Fruit fly (Drosophila melanogaster) whole organism, embryonic: ENCODE data around the gene ddbt.

Source experiments
- Antp ChIP-seq: fragments of 200-800 bp; sonication (Bioruptor generic); optimal IDR thresholded peaks from 3 replicates; lab custom pipeline; 2016; ENCODE audit warnings: missing biosample characterization, missing genetic modification characterization
- Atf3 ChIP-seq: fragments of 200-800 bp; sonication (Bioruptor generic); optimal IDR thresholded peaks from 3 replicates; lab custom pipeline; 2016; ENCODE audit warnings: missing biosample characterization, missing genetic modification characterization
- C15 ChIP-seq: fragments of 200-800 bp; sonication (Bioruptor generic); IDR thresholded peaks from 3 replicates; pipeline ENCODE4 v1.3.6; 2022; ENCODE audit warnings: missing biosample characterization, missing genetic modification characterization
- CG10267 ChIP-seq: fragments of 200-800 bp; sonication (Bioruptor generic); optimal IDR thresholded peaks from 2 replicates; lab custom pipeline; 2018; ENCODE audit warnings: missing biosample characterization, mild to moderate bottlenecking, missing genetic modification characterization, moderate library complexity
- CG10543 ChIP-seq: fragments of 200-800 bp; sonication (Bioruptor generic); optimal IDR thresholded peaks from 3 replicates; lab custom pipeline; 2017; ENCODE audit warnings: missing biosample characterization, mild to moderate bottlenecking, missing genetic modification characterization, moderate library complexity
- CG10654 ChIP-seq: fragments of 200-800 bp; sonication (Bioruptor generic); optimal IDR thresholded peaks from 2 replicates; lab custom pipeline; 2016; ENCODE audit warnings: missing biosample characterization, missing genetic modification characterization
- CG11696 ChIP-seq: fragments of 200-800 bp; sonication (Bioruptor generic); IDR thresholded peaks from 2 replicates; pipeline ENCODE4 v1.3.6; 2022; ENCODE audit warnings: missing biosample characterization, missing genetic modification characterization
- CG12104 ChIP-seq: fragments of 200-800 bp; sonication (Bioruptor generic); optimal IDR thresholded peaks from 3 replicates; lab custom pipeline; 2016; ENCODE audit warnings: missing biosample characterization, missing genetic modification characterization
- CG12236 ChIP-seq: fragments of 200-800 bp; sonication (Bioruptor generic); optimal IDR thresholded peaks from 2 replicates; lab custom pipeline; 2016; ENCODE audit warnings: missing biosample characterization, missing genetic modification characterization
- CG13424 ChIP-seq: fragments of 200-800 bp; sonication (Bioruptor generic); optimal IDR thresholded peaks from 2 replicates; lab custom pipeline; 2019; ENCODE audit warnings: missing biosample characterization, mild to moderate bottlenecking, missing genetic modification characterization, moderate library complexity
- CG13775 ChIP-seq: fragments of 200-800 bp; sonication (Bioruptor generic); optimal IDR thresholded peaks from 3 replicates; lab custom pipeline; 2017; ENCODE audit warnings: missing biosample characterization, mild to moderate bottlenecking, missing genetic modification characterization
- CG14441 ChIP-seq: fragments of 200-800 bp; sonication (Bioruptor generic); IDR thresholded peaks from 2 replicates; pipeline ENCODE4 v1.3.6; 2022; ENCODE audit warnings: missing biosample characterization, missing genetic modification characterization
- CG18476 ChIP-seq: fragments of 200-800 bp; sonication (Bioruptor generic); optimal IDR thresholded peaks from 2 replicates; lab custom pipeline; 2016; ENCODE audit warnings: missing biosample characterization, mild to moderate bottlenecking, missing genetic modification characterization
- CG2875 ChIP-seq: fragments of 200-800 bp; sonication (Bioruptor generic); optimal IDR thresholded peaks from 2 replicates; lab custom pipeline; 2017; ENCODE audit warnings: missing biosample characterization, mild to moderate bottlenecking, missing genetic modification characterization, missing genetic modification reagents
- CG2889 ChIP-seq: fragments of 200-800 bp; sonication (Bioruptor generic); IDR thresholded peaks from 3 replicates; pipeline ENCODE4 v1.3.6; 2022; ENCODE audit warnings: missing biosample characterization, missing genetic modification characterization
- CG31224 ChIP-seq: fragments of 200-800 bp; sonication (Bioruptor generic); IDR thresholded peaks from 2 replicates; pipeline ENCODE4 v1.3.6; 2022; ENCODE audit warnings: missing biosample characterization, missing genetic modification characterization
- CG3281 ChIP-seq: fragments of 200-800 bp; sonication (Bioruptor generic); optimal IDR thresholded peaks from 3 replicates; lab custom pipeline; 2017; ENCODE audit warnings: missing biosample characterization, mild to moderate bottlenecking, missing genetic modification characterization
- CG4617 ChIP-seq: fragments of 200-800 bp; sonication (Bioruptor generic); optimal IDR thresholded peaks from 3 replicates; lab custom pipeline; 2016; ENCODE audit warnings: missing biosample characterization, missing genetic modification characterization, borderline replicate concordance
- CG8359 ChIP-seq: fragments of 200-800 bp; sonication (Bioruptor generic); optimal IDR thresholded peaks from 2 replicates; lab custom pipeline; 2017; ENCODE audit warnings: missing biosample characterization, mild to moderate bottlenecking, missing genetic modification characterization, borderline replicate concordance
- CG9609 ChIP-seq: fragments of 200-800 bp; sonication (Bioruptor generic); optimal IDR thresholded peaks from 3 replicates; lab custom pipeline; 2016; ENCODE audit warnings: missing biosample characterization, missing genetic modification characterization
- Camta ChIP-seq: fragments of 200-800 bp; sonication (Bioruptor generic); optimal IDR thresholded peaks from 2 replicates; lab custom pipeline; 2016; ENCODE audit warnings: missing biosample characterization, missing genetic modification characterization
- Kr ChIP-seq: fragments of 200-800 bp; sonication (Bioruptor generic); optimal IDR thresholded peaks from 2 replicates; lab custom pipeline; 2017; ENCODE audit warnings: missing biosample characterization, mild to moderate bottlenecking, missing genetic modification characterization
- MESR4 ChIP-seq: fragments of 200-800 bp; sonication (Bioruptor generic); optimal IDR thresholded peaks from 2 replicates; lab custom pipeline; 2018; ENCODE audit warnings: missing biosample characterization, mild to moderate bottlenecking, missing genetic modification characterization, moderate library complexity
- Max ChIP-seq: fragments of 200-800 bp; sonication (Bioruptor generic); optimal IDR thresholded peaks from 2 replicates; lab custom pipeline; 2016; ENCODE audit warnings: missing biosample characterization, mild to moderate bottlenecking, missing genetic modification characterization
- Med ChIP-seq: fragments of 200-800 bp; sonication (Bioruptor generic); peaks from one replicate; lab custom pipeline; 2016; ENCODE audit warnings: missing biosample characterization, missing genetic modification characterization, mild to moderate bottlenecking, inconsistent platforms, moderate library complexity
- NC2α ChIP-seq: fragments of 200-800 bp; sonication (Bioruptor generic); optimal IDR thresholded peaks from 2 replicates; lab custom pipeline; 2016; ENCODE audit warnings: missing biosample characterization, missing genetic modification characterization
- Optix ChIP-seq: fragments of 200-800 bp; sonication (Bioruptor generic); IDR thresholded peaks from 3 replicates; pipeline ENCODE4 v1.3.6; 2022; ENCODE audit warnings: missing biosample characterization, missing genetic modification characterization
- TFAM ChIP-seq: fragments of 200-800 bp; sonication (Bioruptor generic); optimal IDR thresholded peaks from 2 replicates; lab custom pipeline; 2017; ENCODE audit warnings: missing biosample characterization, missing genetic modification characterization, inconsistent platforms
- abd-A ChIP-seq: fragments of 200-800 bp; sonication (Bioruptor generic); optimal IDR thresholded peaks from 3 replicates; lab custom pipeline; 2019; ENCODE audit warnings: missing biosample characterization, mild to moderate bottlenecking, missing genetic modification characterization, moderate library complexity
- cad ChIP-seq: fragments of >200 bp; optimal IDR thresholded peaks from 2 replicates; lab custom pipeline; 2017; ENCODE audit warnings: missing biosample characterization, missing genetic modification characterization
- dan ChIP-seq: fragments of 200-800 bp; sonication (Bioruptor generic); IDR thresholded peaks from 2 replicates; pipeline ENCODE4 v1.3.6; 2022; ENCODE audit warnings: missing biosample characterization, missing genetic modification characterization
- dimm ChIP-seq: fragments of 200-800 bp; sonication (Bioruptor generic); IDR thresholded peaks from 2 replicates; pipeline ENCODE4 v1.3.6; 2022; ENCODE audit warnings: missing biosample characterization, missing genetic modification characterization
- dysf ChIP-seq: fragments of 200-800 bp; sonication (Bioruptor generic); IDR thresholded peaks from 3 replicates; pipeline ENCODE4 v1.3.6; 2022; ENCODE audit warnings: missing biosample characterization, missing genetic modification characterization
- ems ChIP-seq: fragments of 200-800 bp; sonication (Bioruptor generic); optimal IDR thresholded peaks from 3 replicates; lab custom pipeline; 2016; ENCODE audit warnings: missing biosample characterization, missing genetic modification characterization
- en ChIP-seq: fragments of 200-800 bp; sonication (Bioruptor generic); optimal IDR thresholded peaks from 2 replicates; lab custom pipeline; 2016; ENCODE audit warnings: missing biosample characterization, missing genetic modification characterization
- ftz-f1 ChIP-seq: fragments of 200-800 bp; sonication (Bioruptor generic); optimal IDR thresholded peaks from 2 replicates; lab custom pipeline; 2016; ENCODE audit warnings: missing biosample characterization, missing genetic modification characterization
- gcm ChIP-seq: fragments of 200-800 bp; sonication (Bioruptor generic); optimal IDR thresholded peaks from 2 replicates; lab custom pipeline; 2019; ENCODE audit warnings: missing biosample characterization, mild to moderate bottlenecking, missing genetic modification characterization, moderate library complexity
- lbe ChIP-seq: fragments of 200-800 bp; sonication (Bioruptor generic); optimal IDR thresholded peaks from 2 replicates; lab custom pipeline; 2016; ENCODE audit warnings: missing biosample characterization, mild to moderate bottlenecking, missing genetic modification characterization
- nmo ChIP-seq: fragments of 200-800 bp; sonication (Bioruptor generic); optimal IDR thresholded peaks from 2 replicates; lab custom pipeline; 2018; ENCODE audit warnings: missing biosample characterization, mild to moderate bottlenecking, missing genetic modification characterization, moderate library complexity
- phol ChIP-seq: fragments of 200-800 bp; sonication (Bioruptor generic); optimal IDR thresholded peaks from 3 replicates; lab custom pipeline; 2018; ENCODE audit warnings: missing biosample characterization, mild to moderate bottlenecking, missing genetic modification characterization, moderate library complexity
- pzg ChIP-seq: fragments of 200-800 bp; sonication (Bioruptor generic); optimal IDR thresholded peaks from 3 replicates; lab custom pipeline; 2018; ENCODE audit warnings: missing biosample characterization, mild to moderate bottlenecking, missing genetic modification characterization, moderate library complexity
- slbo ChIP-seq: fragments of 200-800 bp; sonication (Bioruptor generic); IDR thresholded peaks from 2 replicates; pipeline ENCODE4 v1.3.6; 2022; ENCODE audit warnings: missing biosample characterization, missing genetic modification characterization
- sqz ChIP-seq: fragments of 200-800 bp; sonication (Bioruptor generic); optimal IDR thresholded peaks from 3 replicates; lab custom pipeline; 2018; ENCODE audit warnings: missing biosample characterization, mild to moderate bottlenecking, missing genetic modification characterization
- ssp ChIP-seq: fragments of 200-800 bp; sonication (Bioruptor generic); IDR thresholded peaks from 2 replicates; pipeline ENCODE4 v1.3.6; 2022; ENCODE audit warnings: missing biosample characterization, missing genetic modification characterization
- stc ChIP-seq: fragments of 200-800 bp; sonication (Bioruptor generic); IDR thresholded peaks from 2 replicates; pipeline ENCODE4 v1.3.6; 2022; ENCODE audit warnings: missing biosample characterization, missing genetic modification characterization
- trh ChIP-seq: fragments of 200-800 bp; sonication (Bioruptor generic); optimal IDR thresholded peaks from 2 replicates; lab custom pipeline; 2016; ENCODE audit warnings: missing biosample characterization, missing genetic modification characterization
- unc-4 ChIP-seq: fragments of 200-800 bp; sonication (Bioruptor generic); IDR thresholded peaks from 2 replicates; pipeline ENCODE4 v1.3.6; 2022; ENCODE audit warnings: missing biosample characterization, missing genetic modification characterization; ENCODE audit not compliant: partially characterized antibody
- usp ChIP-seq: fragments of >200 bp; optimal IDR thresholded peaks from 2 replicates; lab custom pipeline; 2017; ENCODE audit warnings: missing biosample characterization, missing genetic modification characterization
- zen ChIP-seq: fragments of 200-800 bp; sonication (Bioruptor generic); optimal IDR thresholded peaks from 3 replicates; lab custom pipeline; 2018; ENCODE audit warnings: missing biosample characterization, mild to moderate bottlenecking, missing genetic modification characterization, moderate library complexity

ddbt gene

DNA sequence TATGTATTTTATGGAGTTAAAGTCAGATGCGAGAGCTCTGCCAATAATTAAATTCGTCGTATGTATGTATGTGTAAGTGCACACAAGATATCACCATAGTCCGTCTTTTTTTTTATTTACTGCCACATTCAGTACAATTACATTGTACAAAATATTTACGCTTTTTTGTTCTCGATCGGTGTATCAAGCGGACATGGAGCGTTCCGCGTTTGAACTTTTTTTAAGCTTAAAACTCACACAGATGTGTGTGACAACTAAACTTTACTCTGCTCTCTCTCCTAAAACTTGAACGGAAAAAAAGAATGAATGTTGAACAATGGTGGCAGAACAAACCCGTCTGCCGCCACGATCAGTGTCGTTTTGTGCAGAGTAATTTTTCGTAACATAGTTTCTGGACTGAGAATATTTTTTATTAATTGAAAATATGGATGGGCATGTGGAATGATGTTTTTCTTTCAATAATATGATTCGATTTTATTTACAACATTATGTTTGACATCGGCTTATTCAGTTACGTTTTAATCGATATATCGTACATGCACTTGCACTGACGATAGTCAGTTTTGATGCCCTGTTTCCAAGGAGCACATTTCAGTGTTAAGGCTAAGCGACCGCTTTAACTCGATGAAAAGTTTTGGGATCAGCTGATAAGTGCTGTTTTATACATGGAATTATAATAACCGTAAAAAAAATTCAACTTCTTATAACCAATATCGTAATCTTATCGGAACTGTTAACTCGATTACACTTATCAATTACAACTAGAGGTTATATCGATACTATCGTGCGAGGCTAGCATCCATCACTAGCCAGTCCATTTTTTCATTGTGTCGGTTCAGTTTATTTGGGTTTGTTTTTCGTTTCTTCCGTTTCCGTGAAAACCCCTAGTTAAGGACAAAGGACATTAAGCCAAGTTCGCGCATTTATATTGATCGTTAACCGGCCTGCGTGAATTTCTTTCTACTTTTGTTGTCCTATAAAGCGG, 30.1 kb downstream of the ddbt start, which contains the start of gene mth (continued):
- no peak for TF ChIP-seq gcm (GFP tag; lab: Kevin White, UChicago)
- peak; percentile 27; the same call in 1 of the 2 replicates for TF ChIP-seq stc
- peak; percentile 45 for TF ChIP-seq ems (GFP tag; lab: Kevin White, UChicago)
- no peak for TF ChIP-seq C15 (GFP tag; lab: Robert Waterston, UW)
- TF ChIP-seq Max (GFP tag; lab: Kevin White, UChicago) = peak; percentile 31
- TF ChIP-seq CG4617 = peak; percentile 65
- peak; percentile 45 for TF ChIP-seq abd-A (tag; lab: Kevin White, UChicago)
- TF ChIP-seq phol (tag; lab: Kevin White, UChicago) = peak; percentile 77
- no peak for TF ChIP-seq lbe (GFP tag; lab: Kevin White, UChicago)
- TF ChIP-seq CG18476 (GFP tag; lab: Kevin White, UChicago) = peak; percentile 16
- TF ChIP-seq Kr = no peak
- TF ChIP-seq CG2875 (GFP tag; lab: Kevin White, UChicago) = no peak
- TF ChIP-seq CG12104 (GFP tag; lab: Kevin White, UChicago) = peak; percentile 48
- peak; percentile 84 for TF ChIP-seq Med (GFP tag; lab: Kevin White, UChicago)
- TF ChIP-seq Atf3 (GFP tag; lab: Kevin White, UChicago) = no peak
- peak; percentile 99 for TF ChIP-seq unc-4 (GFP tag; lab: Robert Waterston, UW)
- peak; percentile 33 for TF ChIP-seq NC2α (GFP tag; lab: Kevin White, UChicago)
- no peak for TF ChIP-seq CG31224
- peak; percentile 52; the same call in 1 of the 2 replicates for TF ChIP-seq CG14441 (GFP tag; lab: Robert Waterston, UW)
- peak; percentile 81 for TF ChIP-seq nmo (GFP tag; lab: Kevin White, UChicago)
- TF ChIP-seq CG12236 (GFP tag; lab: Kevin White, UChicago) = no peak
- no peak for TF ChIP-seq CG8359
- TF ChIP-seq dysf (GFP tag; lab: Robert Waterston, UW) = peak; percentile 49; the same call in 2 of the 3 replicates
- no peak for TF ChIP-seq CG10654 (GFP tag; lab: Kevin White, UChicago)
- TF ChIP-seq Optix (GFP tag; lab: Robert Waterston, UW) = peak; percentile 56; the same call in 1 of the 3 replicates
- TF ChIP-seq CG3281 (GFP tag; lab: Kevin White, UChicago) = peak; percentile 26
- TF ChIP-seq CG13424 = peak; percentile 37
- TF ChIP-seq usp (GFP tag; lab: Kevin White, UChicago) = no peak
- no peak for TF ChIP-seq dan (GFP tag; lab: Robert Waterston, UW)
- TF ChIP-seq CG10267 = peak; percentile 70
- peak; percentile 74 for TF ChIP-seq zen (tag; lab: Kevin White, UChicago)
- TF ChIP-seq Camta = peak; percentile 56
- peak; percentile 28 for TF ChIP-seq Antp (GFP tag; lab: Kevin White, UChicago)
- peak; percentile 18 for TF ChIP-seq sqz (GFP tag; lab: Kevin White, UChicago)
- peak; percentile 59 for TF ChIP-seq CG13775
- TF ChIP-seq cad (GFP tag; lab: Kevin White, UChicago) = no peak
- TF ChIP-seq CG11696 (GFP tag; lab: Robert Waterston, UW) = no peak
- TF ChIP-seq MESR4 (GFP tag; lab: Kevin White, UChicago) = peak; percentile 64
- no peak for TF ChIP-seq ftz-f1 (GFP tag; lab: Kevin White, UChicago)
- no peak for TF ChIP-seq trh (GFP tag; lab: Kevin White, UChicago)
- TF ChIP-seq pzg (GFP tag; lab: Kevin White, UChicago) = peak; percentile 83
- TF ChIP-seq CG2889 (GFP tag; lab: Robert Waterston, UW) = no peak
- TF ChIP-seq slbo (GFP tag; lab: Robert Waterston, UW) = peak; percentile 53
- no peak for TF ChIP-seq dimm (GFP tag; lab: Robert Waterston, UW)
- no peak for TF ChIP-seq en (GFP tag; lab: Kevin White, UChicago)
- no peak for TF ChIP-seq CG10543 (GFP tag; lab: Kevin White, UChicago)
- peak; percentile 96 for TF ChIP-seq ssp
- no peak for TF ChIP-seq TFAM (GFP tag; lab: Kevin White, UChicago)
- peak; percentile 60 for TF ChIP-seq CG9609 (GFP tag; lab: Kevin White, UChicago)
